Fruit fly (Drosophila melanogaster) whole organism, pupa: Measurements from ENCODE around the gene Ama.

ENCODE experiments used
- CG14655 ChIP-seq: fragments of 200-800 bp; sonication (Bioruptor generic); optimal IDR thresholded peaks from 3 replicates; lab custom pipeline; 2017; ENCODE audit warnings: mild to moderate bottlenecking, missing biosample characterization, missing genetic modification reagents, missing genetic modification characterization
- CG17806 ChIP-seq: fragments of 200-800 bp; sonication (Bioruptor generic); optimal IDR thresholded peaks from 2 replicates; lab custom pipeline; 2018; ENCODE audit warnings: missing biosample characterization, mild to moderate bottlenecking, missing genetic modification characterization, moderate library complexity

- no peak for TF ChIP-seq CG14655 (GFP tag; lab: Kevin White, UChicago)
- no peak for TF ChIP-seq CG17806 (tag; lab: Kevin White, UChicago)
These were observed 10.8 kb upstream of the Ama start for dm6 chr3R:6751467-6752155.
